Worm (Caenorhabditis elegans): ENCODE results near the gene T17H7.7.

DNA sequence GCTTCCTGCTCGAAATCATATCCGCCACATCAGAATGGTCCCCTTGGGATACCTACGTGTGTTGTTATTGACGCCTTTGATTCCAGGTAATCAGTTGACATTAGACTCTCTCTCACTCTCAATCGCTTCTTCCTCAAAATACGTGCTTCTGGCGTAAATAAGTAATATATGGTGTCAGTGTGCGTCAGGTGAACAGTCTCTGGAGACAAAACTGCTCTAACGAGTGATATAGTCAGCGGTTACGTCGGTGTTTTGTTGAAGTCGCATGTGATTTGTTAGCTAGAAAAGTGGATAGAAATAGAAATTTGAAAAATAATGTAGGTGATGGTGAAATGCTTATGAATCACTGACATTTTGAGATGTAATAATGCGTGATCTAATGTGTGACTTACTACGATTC is 44.2 kb upstream of the T17H7.7 start:
- TF ChIP-seq dao-5 (tag; optimal IDR thresholded peaks at IDR 0.05) (no peak), him-1 (tag; optimal IDR thresholded peaks at IDR 0.05) (no peak)
